Worm (Caenorhabditis elegans) whole organism, young adult: ENCODE data around the gene C47E12.3.
"Not testable (repeated sequence)": the region's sequence is repeated elsewhere in the genome, so short reads cannot be mapped to it uniquely, and the experiment has no call there.

ENCODE experiments used
- B0019.2 ChIP-seq: fragments of 200-800 bp; sonication (Bioruptor generic); conservative IDR thresholded peaks from 2 replicates; pipeline ENCODE4 v1.3.6; 2022; ENCODE audit warnings: missing genetic modification reagents, missing genetic modification characterization, missing compliant biosample characterization
- B0336.3 ChIP-seq: fragments of 200-800 bp; sonication (Bioruptor generic); IDR thresholded peaks from 2 replicates; pipeline ENCODE4 v1.3.6; 2022; ENCODE audit warnings: missing genetic modification characterization, missing compliant biosample characterization
- D2030.7 ChIP-seq: fragments of 200-800 bp; sonication (Bioruptor generic); IDR thresholded peaks from 2 replicates; pipeline ENCODE4 v1.3.6; 2022; ENCODE audit warnings: missing genetic modification reagents, missing genetic modification characterization, missing compliant biosample characterization
- F39B2.1 ChIP-seq: fragments of 200-800 bp; sonication (Bioruptor generic); IDR thresholded peaks from 2 replicates; pipeline ENCODE4 v1.3.6; 2022; ENCODE audit warnings: missing genetic modification reagents, missing genetic modification characterization, missing compliant biosample characterization
- F52B5.7 ChIP-seq: sonication (generic microtip); optimal IDR thresholded peaks from 2 replicates; lab custom pipeline; 2016; ENCODE audit warnings: mild to moderate bottlenecking, missing genetic modification characterization, missing compliant biosample characterization
- F57C9.4 ChIP-seq: sonication (generic microtip); optimal IDR thresholded peaks from 2 replicates; lab custom pipeline; 2017; ENCODE audit warnings: mild to moderate bottlenecking, missing genetic modification characterization, missing compliant biosample characterization
- T26A5.8 ChIP-seq: sonication (generic microtip); optimal IDR thresholded peaks from 2 replicates; lab custom pipeline; 2016; ENCODE audit warnings: missing genetic modification characterization, missing compliant biosample characterization
- Y53F4B.3 ChIP-seq: fragments of 200-800 bp; sonication (Bioruptor generic); IDR thresholded peaks from 2 replicates; pipeline ENCODE4 v1.3.6; 2022; ENCODE audit warnings: missing genetic modification reagents, missing genetic modification characterization, missing compliant biosample characterization
- Y95B8A.8 ChIP-seq: fragments of 200-800 bp; sonication (Bioruptor generic); IDR thresholded peaks from 2 replicates; pipeline ENCODE4 v1.3.6; 2022; ENCODE audit warnings: missing genetic modification reagents, missing genetic modification characterization, missing compliant biosample characterization
- ama-1 ChIP-seq, 3 experiments: fragments of 150-350 bp in 1 of 3; sonication (generic microtip) in 2 of 3; optimal IDR thresholded peaks; 2 replicates each; lab custom pipeline; 2014 to 2018; ENCODE audit warnings: missing biosample characterization in 2 of 3, missing genetic modification characterization in 2 of 3, missing genetic modification reagents in 2 of 3
- atf-7 ChIP-seq: sonication (generic microtip); optimal IDR thresholded peaks from 2 replicates; lab custom pipeline; 2017; ENCODE audit warnings: mild to moderate bottlenecking, missing genetic modification characterization, missing compliant biosample characterization
- attf-5 ChIP-seq: fragments of 200-800 bp; sonication (Bioruptor generic); optimal IDR thresholded peaks from 2 replicates; lab custom pipeline; 2018; ENCODE audit warnings: mild to moderate bottlenecking, missing genetic modification characterization, missing compliant biosample characterization
- attf-6 ChIP-seq: fragments of 200-800 bp; sonication (Bioruptor generic); IDR thresholded peaks from 2 replicates; pipeline ENCODE4 v1.3.6; 2022; ENCODE audit warnings: missing genetic modification reagents, missing genetic modification characterization, missing compliant biosample characterization
- ceh-40 ChIP-seq: fragments of 200-800 bp; sonication (Bioruptor generic); IDR thresholded peaks from 2 replicates; pipeline ENCODE4 v1.3.6; 2022; ENCODE audit warnings: missing genetic modification characterization, missing compliant biosample characterization
- chd-7 ChIP-seq: sonication (generic microtip); optimal IDR thresholded peaks from 2 replicates; lab custom pipeline; 2016; ENCODE audit warnings: mild to moderate bottlenecking, missing genetic modification characterization, moderate library complexity, missing compliant biosample characterization
- die-1 ChIP-seq: sonication (generic microtip); optimal IDR thresholded peaks from 2 replicates; lab custom pipeline; 2016; ENCODE audit warnings: missing genotype, mild to moderate bottlenecking, missing genetic modification characterization, missing compliant biosample characterization
- dpff-1 ChIP-seq: sonication (generic microtip); optimal IDR thresholded peaks from 2 replicates; lab custom pipeline; 2017; ENCODE audit warnings: mild to moderate bottlenecking, missing genetic modification characterization, missing compliant biosample characterization
- dpl-1 ChIP-seq: fragments of 150-350 bp; optimal IDR thresholded peaks from 2 replicates; lab custom pipeline; 2014; ENCODE audit warnings: missing biosample characterization, missing genetic modification reagents, missing genetic modification characterization
- egl-18 ChIP-seq: fragments of 200-800 bp; sonication (Bioruptor generic); IDR thresholded peaks from 2 replicates; pipeline ENCODE4 v1.3.6; 2022; ENCODE audit warnings: missing genetic modification reagents, missing genetic modification characterization, missing compliant biosample characterization
- ets-4 ChIP-seq: fragments of 200-800 bp; sonication (Bioruptor generic); optimal IDR thresholded peaks from 2 replicates; lab custom pipeline; 2018; ENCODE audit warnings: mild to moderate bottlenecking, missing genetic modification characterization, missing compliant biosample characterization
- gei-17 ChIP-seq: fragments of 200-800 bp; sonication (Bioruptor generic); optimal IDR thresholded peaks from 2 replicates; lab custom pipeline; 2018; ENCODE audit warnings: mild to moderate bottlenecking, missing genetic modification characterization, missing compliant biosample characterization
- hmg-1.2 ChIP-seq: fragments of 200-800 bp; sonication (Bioruptor generic); IDR thresholded peaks from 2 replicates; pipeline ENCODE4 v1.3.6; 2022; ENCODE audit warnings: missing genetic modification reagents, missing genetic modification characterization, missing compliant biosample characterization
- hsf-1 ChIP-seq: fragments of 200-800 bp; sonication (Bioruptor generic); IDR thresholded peaks from 2 replicates; pipeline ENCODE4 v1.3.6; 2022; ENCODE audit warnings: missing genetic modification reagents, missing genetic modification characterization, missing compliant biosample characterization
- lin-54 ChIP-seq: fragments of 200-800 bp; sonication (Bioruptor generic); optimal IDR thresholded peaks from 2 replicates; lab custom pipeline; 2018; ENCODE audit warnings: mild to moderate bottlenecking, missing genetic modification characterization, missing compliant biosample characterization
- lsy-27 ChIP-seq: sonication (generic microtip); optimal IDR thresholded peaks from 2 replicates; lab custom pipeline; 2017; ENCODE audit warnings: missing genetic modification characterization, mild to moderate bottlenecking, missing compliant biosample characterization, antibody characterized with exemption, missing genotype, borderline replicate concordance; ENCODE audit not compliant: insufficient read depth
- madf-6 ChIP-seq: fragments of 200-800 bp; sonication (Bioruptor generic); IDR thresholded peaks from 2 replicates; pipeline ENCODE4 v1.3.6; 2022; ENCODE audit warnings: missing genetic modification reagents, missing genetic modification characterization, missing compliant biosample characterization
- madf-8 ChIP-seq: fragments of 200-800 bp; sonication (Bioruptor generic); conservative IDR thresholded peaks from 2 replicates; pipeline ENCODE4 v1.3.6; 2022; ENCODE audit warnings: missing genetic modification reagents, missing genetic modification characterization, missing compliant biosample characterization
- mcd-1 ChIP-seq: fragments of 200-800 bp; sonication (Bioruptor generic); IDR thresholded peaks from 2 replicates; pipeline ENCODE4 v1.3.6; 2022; ENCODE audit warnings: missing genetic modification reagents, missing genetic modification characterization, missing compliant biosample characterization
- mel-28 ChIP-seq: sonication (generic microtip); optimal IDR thresholded peaks from 2 replicates; lab custom pipeline; 2016; ENCODE audit warnings: borderline replicate concordance, mild to moderate bottlenecking, missing genetic modification characterization, missing compliant biosample characterization
- nfya-2 ChIP-seq: fragments of 200-800 bp; sonication (Bioruptor generic); IDR thresholded peaks from 2 replicates; pipeline ENCODE4 v1.3.6; 2022; ENCODE audit warnings: missing genetic modification reagents, missing genetic modification characterization, missing compliant biosample characterization
- nhr-27 ChIP-seq: fragments of 200-800 bp; sonication (Bioruptor generic); optimal IDR thresholded peaks from 2 replicates; lab custom pipeline; 2018; ENCODE audit warnings: mild to moderate bottlenecking, missing genetic modification characterization, moderate library complexity, missing compliant biosample characterization
- nhr-90 ChIP-seq: sonication (generic microtip); optimal IDR thresholded peaks from 2 replicates; lab custom pipeline; 2016; ENCODE audit warnings: missing genotype, mild to moderate bottlenecking, missing genetic modification characterization, missing compliant biosample characterization
- pbrm-1 ChIP-seq: fragments of 200-800 bp; sonication (Bioruptor generic); IDR thresholded peaks from 2 replicates; pipeline ENCODE4 v1.3.6; 2022; ENCODE audit warnings: missing genetic modification reagents, missing genetic modification characterization, missing compliant biosample characterization
- rcor-1 ChIP-seq: fragments of 200-800 bp; sonication (Bioruptor generic); IDR thresholded peaks from 2 replicates; pipeline ENCODE4 v1.3.6; 2022; ENCODE audit warnings: missing genetic modification reagents, missing genetic modification characterization, missing compliant biosample characterization
- rpc-1 ChIP-seq, 2 experiments: fragments of 150-350 bp in 1 of 2; sonication (generic microtip) in 1 of 2; optimal IDR thresholded peaks; 2 replicates each; lab custom pipeline; 2014 to 2018; ENCODE audit warnings: missing biosample characterization in 1 of 2, missing genetic modification characterization in 1 of 2, missing genetic modification reagents in 1 of 2, missing genotype in 1 of 2
- sdz-38 ChIP-seq: sonication (generic microtip); optimal IDR thresholded peaks from 2 replicates; lab custom pipeline; 2016; ENCODE audit warnings: missing genotype, missing genetic modification characterization, missing compliant biosample characterization
- snpc-1.1 ChIP-seq: sonication (generic microtip); optimal IDR thresholded peaks from 2 replicates; lab custom pipeline; 2017; ENCODE audit warnings: missing genetic modification characterization, mild to moderate bottlenecking, missing compliant biosample characterization, antibody characterized with exemption, moderate library complexity, missing genotype, missing genetic modification reagents; ENCODE audit not compliant: insufficient read depth
- snpc-1.3 ChIP-seq: sonication (generic microtip); optimal IDR thresholded peaks from 2 replicates; lab custom pipeline; 2017; ENCODE audit warnings: missing genetic modification characterization, mild to moderate bottlenecking, missing compliant biosample characterization, antibody characterized with exemption, moderate library complexity, missing genotype, missing genetic modification reagents; ENCODE audit not compliant: insufficient read depth
- snpc-4 ChIP-seq, 5 experiments: fragments of 150-350 bp in 1 of 5; sonication (generic microtip) in 4 of 5; optimal IDR thresholded peaks; 2 replicates each; lab custom pipeline; 2014 to 2018; ENCODE audit warnings: missing genetic modification characterization in 5 of 5, missing biosample characterization in 3 of 5, antibody characterized with exemption in 2 of 5, mild to moderate bottlenecking in 2 of 5, missing compliant biosample characterization in 2 of 5, missing genotype in 2 of 5, moderate library complexity in 2 of 5, missing genetic modification reagents in 1 of 5
- sptf-2 ChIP-seq: fragments of 200-800 bp; sonication (Bioruptor generic); optimal IDR thresholded peaks from 2 replicates; lab custom pipeline; 2018; ENCODE audit warnings: mild to moderate bottlenecking, missing genetic modification characterization, missing compliant biosample characterization
- tbx-9 ChIP-seq: sonication (generic microtip); optimal IDR thresholded peaks from 2 replicates; lab custom pipeline; 2016; ENCODE audit warnings: borderline replicate concordance, missing genetic modification characterization, inconsistent platforms, missing compliant biosample characterization
- tlf-1 ChIP-seq: fragments of 200-800 bp; sonication (Bioruptor generic); optimal IDR thresholded peaks from 2 replicates; lab custom pipeline; 2018; ENCODE audit warnings: mild to moderate bottlenecking, missing genetic modification characterization, missing compliant biosample characterization
- ztf-25 ChIP-seq: fragments of 200-800 bp; sonication (Bioruptor generic); IDR thresholded peaks from 2 replicates; pipeline ENCODE4 v1.3.6; 2022; ENCODE audit warnings: missing genetic modification reagents, missing genetic modification characterization, missing compliant biosample characterization

The C47E12.3 gene

ce11 chrIV:10028779-10029178 lies 27.1 kb upstream of the C47E12.3 start, which contains the start of the genes F44D12.16 and msd-2:
Gene F44D12.16, plus strand, starts transcription at chrIV:10029079.
Gene msd-2, plus strand, starts transcription at chrIV:10029083.
- TF ChIP-seq lin-54 (GFP tag; lab: Kevin White, UChicago); madf-6 (GFP tag; lab: Robert Waterston, UW); snpc-1.1 (tag; lab: Kevin White, UChicago): not testable (repeated sequence)

ce11 chrIV:10027566-10027965 lies 25.9 kb upstream of the C47E12.3 start, which contains the start of gene gipc-2:
Gene gipc-2, minus strand, starts transcription at chrIV:10027666.
- TF ChIP-seq ztf-25 (GFP tag; lab: Robert Waterston, UW): no peak
- no peak for TF ChIP-seq rpc-1 (optimal IDR thresholded peaks at IDR 0.05; lab: Kevin White, UChicago)
- no peak for TF ChIP-seq rpc-1 (tag; optimal IDR thresholded peaks at IDR 0.05; lab: Kevin White, UChicago)
- no peak for TF ChIP-seq attf-6 (GFP tag; lab: Robert Waterston, UW)
- TF ChIP-seq Y53F4B.3 (GFP tag; lab: Robert Waterston, UW): no peak
- TF ChIP-seq tbx-9 (tag; lab: Kevin White, UChicago): no peak
- TF ChIP-seq sdz-38 (tag; lab: Kevin White, UChicago): no peak
- TF ChIP-seq F39B2.1 (GFP tag; lab: Robert Waterston, UW): no peak
- no peak for TF ChIP-seq nfya-2 (GFP tag; lab: Robert Waterston, UW)
- TF ChIP-seq nhr-90 (tag; lab: Kevin White, UChicago): no peak
- no peak for TF ChIP-seq snpc-1.3 (tag; lab: Kevin White, UChicago)
- no peak for TF ChIP-seq tlf-1 (GFP tag; lab: Kevin White, UChicago)
- TF ChIP-seq hsf-1 (GFP tag; lab: Robert Waterston, UW): no peak
- TF ChIP-seq rcor-1: no peak
- no peak for TF ChIP-seq ets-4 (GFP tag; lab: Kevin White, UChicago)
- TF ChIP-seq chd-7 (tag; lab: Kevin White, UChicago): no peak
- TF ChIP-seq gei-17 (GFP tag; lab: Kevin White, UChicago): no peak

- TF ChIP-seq dpl-1 (no peak), B0336.3 (GFP tag; lab: Robert Waterston, UW) (no peak), snpc-1.1 (tag; lab: Kevin White, UChicago) (peak; percentile 71), T26A5.8 (tag; lab: Kevin White, UChicago) (no peak), madf-8 (no peak), B0019.2 (GFP tag; lab: Robert Waterston, UW) (no peak), pbrm-1 (GFP tag; lab: Robert Waterston, UW) (peak; percentile 54), hmg-1.2 (GFP tag; lab: Robert Waterston, UW) (peak; percentile 51), ceh-40 (no peak), Y95B8A.8 (GFP tag; lab: Robert Waterston, UW) (no peak), nhr-27 (tag; lab: Kevin White, UChicago) (no peak), F52B5.7 (tag; lab: Kevin White, UChicago) (no peak), F57C9.4 (no peak), ama-1 (optimal IDR thresholded peaks at IDR 0.05; lab: Kevin White, UChicago) (no peak), ama-1 (GFP tag; optimal IDR thresholded peaks at IDR 0.05; lab: Kevin White, UChicago) (no peak), chd-7 (tag; lab: Kevin White, UChicago) (no peak), ztf-25 (GFP tag; lab: Robert Waterston, UW) (no peak), atf-7 (tag; lab: Kevin White, UChicago) (no peak), lsy-27 (no peak), attf-5 (GFP tag; lab: Kevin White, UChicago) (no peak), egl-18 (no peak), rpc-1 (optimal IDR thresholded peaks at IDR 0.05; lab: Kevin White, UChicago) (no peak), rpc-1 (tag; optimal IDR thresholded peaks at IDR 0.05; lab: Kevin White, UChicago) (no peak), snpc-4 (GFP tag; optimal IDR thresholded peaks at IDR 0.05; lab: Kevin White, UChicago) (no peak), snpc-4 (tag; optimal IDR thresholded peaks at IDR 0.05; lab: Kevin White, UChicago) (peak in 2 of 4 experiments; percentile 62 to 85), sptf-2 (GFP tag; lab: Kevin White, UChicago) (no peak), madf-6 (GFP tag; lab: Robert Waterston, UW) (no peak), mel-28 (no peak), D2030.7 (GFP tag; lab: Robert Waterston, UW) (no peak), die-1 (tag; lab: Kevin White, UChicago) (no peak), dpff-1 (tag; lab: Kevin White, UChicago) (no peak), mcd-1 (no peak)
Observed at ce11 chrIV:10026129-10026528, 24.5 kb upstream of the C47E12.3 start.
